Worm (Caenorhabditis elegans): ENCODE results near the gene R08E3.3.

R08E3.3 gene

ce11 chrX:4811242-4811641 lies 7.2 kb upstream of the R08E3.3 start, which contains the start of gene ztf-16:
Gene ztf-16, minus strand, starts transcription at chrX:4811540.
- TF ChIP-seq egrh-3 (GFP tag; IDR thresholded peaks at IDR 0.05) (no peak), zfh-2 (GFP tag; conservative IDR thresholded peaks at IDR 0.05) (no peak), nhr-120 (GFP tag; IDR thresholded peaks at IDR 0.05) (no peak), F52B5.7 (tag; optimal IDR thresholded peaks at IDR 0.05) (no peak), ceh-40 (GFP tag; IDR thresholded peaks at IDR 0.05) (no peak), dpff-1 (tag; optimal IDR thresholded peaks at IDR 0.05) (no peak)

ce11 chrX:4813115-4813732 lies 5.2 kb upstream of the R08E3.3 start:
- peak; percentile 76; the same call in 1 of the 2 replicates for TF ChIP-seq zfh-2 (GFP tag; conservative IDR thresholded peaks at IDR 0.05)
- TF ChIP-seq lin-26 (GFP tag; IDR thresholded peaks at IDR 0.05): no peak
- TF ChIP-seq ccch-3 (GFP tag; optimal IDR thresholded peaks at IDR 0.05): no peak
- no peak for TF ChIP-seq B0261.1 (tag; optimal IDR thresholded peaks at IDR 0.05)
- 0 out of 2 replicates have a peak, but pooled peaks have one; percentile 34 for TF ChIP-seq ztf-28 (GFP tag; IDR thresholded peaks at IDR 0.05)

DNA sequence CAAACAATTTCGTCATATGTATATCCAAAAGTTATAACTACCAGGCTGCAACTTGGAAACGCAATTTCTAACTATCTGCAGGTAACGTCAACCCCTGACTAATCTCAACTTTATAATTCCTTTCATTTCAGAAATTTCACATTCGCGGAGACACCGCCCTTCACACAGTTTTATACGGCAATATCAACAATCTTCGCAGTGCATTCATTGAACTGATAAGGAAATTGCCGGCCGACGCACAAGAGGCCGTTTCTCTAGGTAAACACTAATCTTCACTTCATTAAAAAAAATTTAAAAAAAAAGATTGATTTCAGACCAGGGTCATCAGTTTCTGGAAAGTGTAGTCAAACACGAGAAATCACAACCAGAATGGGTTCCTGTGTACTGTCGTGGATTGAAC lies 479 bp downstream of the R08E3.3 start:
- TF ChIP-seq nhr-120 (GFP tag; IDR thresholded peaks at IDR 0.05): no peak
- TF ChIP-seq dox-1 (GFP tag; IDR thresholded peaks at IDR 0.05): 0 out of 2 replicates have a peak, but pooled peaks have one; percentile 46
- no peak for TF ChIP-seq tbx-9 (tag; optimal IDR thresholded peaks at IDR 0.05; ENCODE audit: borderline replicate concordance)
- peak; percentile 92 for TF ChIP-seq nhr-80 (tag; optimal IDR thresholded peaks at IDR 0.05)
- TF ChIP-seq F10E7.11 (tag; optimal IDR thresholded peaks at IDR 0.05): no peak
- TF ChIP-seq egl-44 (GFP tag; IDR thresholded peaks at IDR 0.05): 0 out of 2 replicates have a peak, but pooled peaks have one; percentile 27

DNA sequence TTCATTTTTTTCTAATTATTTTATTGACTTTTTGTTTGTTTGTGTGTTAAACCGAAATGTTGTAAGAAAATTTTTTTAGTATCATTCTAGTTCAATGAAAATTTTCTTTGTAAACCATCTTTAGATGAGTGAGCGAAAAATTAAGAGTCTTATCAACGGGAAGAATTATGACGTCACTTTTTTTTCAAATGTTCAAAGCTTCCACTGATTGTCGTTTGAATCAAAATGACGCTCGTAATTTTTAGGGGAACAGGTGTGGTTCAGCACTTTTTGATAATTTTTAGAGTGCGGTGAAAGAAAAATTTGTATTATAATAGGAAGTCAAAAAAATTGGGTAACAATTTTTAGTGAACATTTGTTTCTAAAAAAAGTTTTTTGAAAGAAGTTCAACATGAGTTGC lies 3.2 kb downstream of the R08E3.3 start:
- TF ChIP-seq atf-7 (tag; optimal IDR thresholded peaks at IDR 0.05) (peak; percentile 95), nhr-80 (tag; optimal IDR thresholded peaks at IDR 0.05) (peak; percentile 65), hrde-1 (tag; optimal IDR thresholded peaks at IDR 0.05; ENCODE audit: borderline replicate concordance) (no peak), nfyb-1 (GFP tag; IDR thresholded peaks at IDR 0.05) (no peak), madf-6 (GFP tag; IDR thresholded peaks at IDR 0.05) (no peak)

DNA sequence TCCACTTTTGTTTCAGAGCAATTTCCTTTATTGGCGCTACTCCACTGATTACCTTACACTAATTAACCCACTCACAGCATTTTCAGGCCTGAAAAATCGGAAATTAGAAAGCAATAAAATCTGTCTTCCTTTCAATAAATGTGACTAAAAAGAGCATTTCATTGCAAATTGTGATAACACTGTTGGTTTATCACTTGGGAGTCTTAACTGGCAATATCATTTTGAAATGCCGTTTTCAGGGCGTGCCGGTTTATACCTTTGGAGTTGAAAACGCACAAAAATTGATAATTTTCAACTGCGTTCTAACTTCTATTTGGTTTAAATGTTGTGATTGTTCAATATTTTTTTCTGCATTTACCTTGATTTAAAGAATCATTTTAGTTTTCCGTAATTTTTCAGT lies 3.9 kb downstream of the R08E3.3 start, which contains the start of gene R08E3.1:
Gene R08E3.1 (plus strand): TSS at position 386 of the 400 bp plus-strand sequence.
- TF ChIP-seq ztf-3 (GFP tag; optimal IDR thresholded peaks at IDR 0.05) (no peak), somi-1 (GFP tag; optimal IDR thresholded peaks at IDR 0.05) (no peak), nhr-80 (tag; optimal IDR thresholded peaks at IDR 0.05) (peak; percentile 75), ets-4 (GFP tag; optimal IDR thresholded peaks at IDR 0.05) (peak; percentile 3)

DNA sequence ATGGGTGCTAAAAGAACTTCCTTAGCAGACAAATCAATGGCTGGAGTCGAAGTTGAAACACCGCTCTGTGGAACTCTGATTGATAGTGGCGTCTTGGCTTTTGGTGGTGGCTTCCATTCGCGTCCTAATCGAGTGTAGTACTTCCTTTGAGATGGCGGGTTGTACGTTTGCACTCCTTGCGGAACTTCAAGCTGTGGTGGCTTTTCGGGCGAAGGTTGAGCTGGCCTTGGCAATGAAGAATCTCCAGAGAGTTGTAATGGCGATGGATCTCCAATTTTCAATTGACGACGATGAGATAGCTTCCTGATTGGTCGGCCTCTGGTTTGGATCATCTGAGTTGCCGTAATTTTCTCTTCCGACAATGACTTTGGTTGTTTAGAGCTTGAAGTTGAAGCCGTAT lies 22.3 kb downstream of the R08E3.3 start:
- TF ChIP-seq die-1 (tag; optimal IDR thresholded peaks at IDR 0.05): no peak
- TF ChIP-seq attf-3 (GFP tag; conservative IDR thresholded peaks at IDR 0.05): no peak
- TF ChIP-seq hmg-1.2 (GFP tag; IDR thresholded peaks at IDR 0.05): no peak
- no peak for TF ChIP-seq Y56A3A.18 (GFP tag; IDR thresholded peaks at IDR 0.05)
- TF ChIP-seq pha-4 (tag; optimal IDR thresholded peaks at IDR 0.05): no peak
- no peak for TF ChIP-seq snpc-1.3 (tag; optimal IDR thresholded peaks at IDR 0.05; ENCODE audit: insufficient read depth)
- TF ChIP-seq akir-1 (GFP tag; optimal IDR thresholded peaks at IDR 0.05): no peak
- no peak for TF ChIP-seq ztf-6 (GFP tag; IDR thresholded peaks at IDR 0.05)
- no peak for TF ChIP-seq ztf-25 (GFP tag; IDR thresholded peaks at IDR 0.05)
- no peak for TF ChIP-seq Y67H2A.10 (GFP tag; conservative IDR thresholded peaks at IDR 0.05)
- no peak for TF ChIP-seq let-607 (tag; optimal IDR thresholded peaks at IDR 0.05)
- TF ChIP-seq pbrm-1 (GFP tag; IDR thresholded peaks at IDR 0.05): no peak
- TF ChIP-seq egl-18 (GFP tag; IDR thresholded peaks at IDR 0.05): no peak
- no peak for TF ChIP-seq F23B12.7 (tag; optimal IDR thresholded peaks at IDR 0.05; ENCODE audit: insufficient read depth)
- TF ChIP-seq F22D6.2 (tag; optimal IDR thresholded peaks at IDR 0.05): no peak
- TF ChIP-seq nhr-90 (tag; optimal IDR thresholded peaks at IDR 0.05): no peak
- TF ChIP-seq sdz-38 (tag; optimal IDR thresholded peaks at IDR 0.05): no peak
- no peak for TF ChIP-seq lir-1 (GFP tag; conservative IDR thresholded peaks at IDR 0.05)

Measured in whole organism, young adult.